Fruit fly (Drosophila melanogaster) whole organism, embryonic: ENCODE results near the gene Frmd5.
A peak's percentile ranks its signal among the peaks of the same experiment; 100 is the strongest.

Source experiments
- Atf-2 ChIP-seq: fragments of 200-800 bp; sonication (Bioruptor generic); optimal IDR thresholded peaks from 2 replicates; lab custom pipeline; 2016; ENCODE audit warnings: missing biosample characterization, missing genetic modification characterization
- BEAF-32 ChIP-seq: fragments of 200-800 bp; sonication (Bioruptor generic); optimal IDR thresholded peaks from 3 replicates; lab custom pipeline; 2017; ENCODE audit warnings: missing biosample characterization, missing genetic modification characterization, mild to moderate bottlenecking, moderate library complexity, missing genetic modification reagents
- Bteb2 ChIP-seq: fragments of 200-800 bp; sonication (Bioruptor generic); optimal IDR thresholded peaks from 2 replicates; lab custom pipeline; 2016; ENCODE audit warnings: missing biosample characterization, missing genetic modification characterization
- CG1024 ChIP-seq: fragments of 200-800 bp; sonication (Bioruptor generic); IDR thresholded peaks from 2 replicates; pipeline ENCODE4 v1.3.6; 2022; ENCODE audit warnings: missing biosample characterization, missing genetic modification characterization
- CG12391 ChIP-seq: fragments of 200-800 bp; sonication (Bioruptor generic); optimal IDR thresholded peaks from 3 replicates; lab custom pipeline; 2018; ENCODE audit warnings: missing biosample characterization, mild to moderate bottlenecking, missing genetic modification characterization, moderate library complexity
- CG12659 ChIP-seq: fragments of 200-800 bp; sonication (Bioruptor generic); optimal IDR thresholded peaks from 3 replicates; lab custom pipeline; 2017; ENCODE audit warnings: mild to moderate bottlenecking, missing biosample characterization, missing genetic modification reagents, missing genetic modification characterization
- CG15514 ChIP-seq: fragments of 200-800 bp; sonication (Bioruptor generic); optimal IDR thresholded peaks from 3 replicates; lab custom pipeline; 2017; ENCODE audit warnings: missing biosample characterization, missing genetic modification characterization, mild to moderate bottlenecking, moderate library complexity, missing genetic modification reagents
- CG15696 ChIP-seq: fragments of 200-800 bp; sonication (Bioruptor generic); optimal IDR thresholded peaks from 2 replicates; lab custom pipeline; 2019; ENCODE audit warnings: missing biosample characterization, mild to moderate bottlenecking, missing genetic modification characterization, moderate library complexity
- CG1603 ChIP-seq: fragments of 200-800 bp; sonication (Bioruptor generic); optimal IDR thresholded peaks from 2 replicates; lab custom pipeline; 2019; ENCODE audit warnings: missing biosample characterization, mild to moderate bottlenecking, missing genetic modification characterization, moderate library complexity
- CG17186 ChIP-seq: fragments of 200-800 bp; sonication (Bioruptor generic); optimal IDR thresholded peaks from 3 replicates; lab custom pipeline; 2017; ENCODE audit warnings: missing biosample characterization, missing genetic modification reagents, missing genetic modification characterization
- CG17829 ChIP-seq: fragments of 200-800 bp; optimal IDR thresholded peaks from 2 replicates; lab custom pipeline; 2019; ENCODE audit warnings: missing biosample characterization, mild to moderate bottlenecking, missing genetic modification characterization, moderate library complexity
- CG17912 ChIP-seq: fragments of 200-800 bp; sonication (Bioruptor generic); optimal IDR thresholded peaks from 2 replicates; lab custom pipeline; 2018; ENCODE audit warnings: missing biosample characterization, mild to moderate bottlenecking, missing genetic modification characterization
- CG2116 ChIP-seq: fragments of 200-800 bp; sonication (Bioruptor generic); optimal IDR thresholded peaks from 3 replicates; lab custom pipeline; 2018; ENCODE audit warnings: missing biosample characterization, mild to moderate bottlenecking, missing genetic modification characterization
- CG2712 ChIP-seq: fragments of 200-800 bp; optimal IDR thresholded peaks from 3 replicates; lab custom pipeline; 2019; ENCODE audit warnings: missing biosample characterization, mild to moderate bottlenecking, missing genetic modification characterization, moderate library complexity
- CG30020 ChIP-seq: fragments of 200-800 bp; optimal IDR thresholded peaks from 2 replicates; lab custom pipeline; 2019; ENCODE audit warnings: missing biosample characterization, mild to moderate bottlenecking, missing genetic modification characterization, moderate library complexity
- CG3065 ChIP-seq: fragments of 200-800 bp; sonication (Bioruptor generic); optimal IDR thresholded peaks from 2 replicates; lab custom pipeline; 2016; ENCODE audit warnings: missing biosample characterization, missing genetic modification characterization
- CG32767 ChIP-seq: fragments of 200-800 bp; sonication (Bioruptor generic); IDR thresholded peaks from 2 replicates; pipeline ENCODE4 v1.3.6; 2022; ENCODE audit warnings: missing biosample characterization, missing genetic modification characterization
- CG34422 ChIP-seq: fragments of 200-800 bp; sonication (Bioruptor generic); IDR thresholded peaks from 3 replicates; pipeline ENCODE4 v1.3.6; 2022; ENCODE audit warnings: missing biosample characterization, missing genetic modification characterization
- CG3995 ChIP-seq: fragments of 200-800 bp; sonication (Bioruptor generic); optimal IDR thresholded peaks from 3 replicates; lab custom pipeline; 2016; ENCODE audit warnings: missing biosample characterization, missing genetic modification characterization
- CG4730 ChIP-seq: fragments of 200-800 bp; sonication (Bioruptor generic); IDR thresholded peaks from 2 replicates; pipeline ENCODE4 v1.3.6; 2022; ENCODE audit warnings: missing biosample characterization, missing genetic modification characterization
- CG5180 ChIP-seq: fragments of 200-800 bp; sonication (Bioruptor generic); optimal IDR thresholded peaks from 3 replicates; lab custom pipeline; 2017; ENCODE audit warnings: missing biosample characterization, missing genetic modification characterization, mild to moderate bottlenecking, moderate library complexity, missing genetic modification reagents
- CG7271 ChIP-seq: fragments of 200-800 bp; sonication (Bioruptor generic); optimal IDR thresholded peaks from 2 replicates; lab custom pipeline; 2018; ENCODE audit warnings: missing biosample characterization, mild to moderate bottlenecking, missing genetic modification characterization, moderate library complexity
- CG7357 ChIP-seq: fragments of 200-800 bp; sonication (Bioruptor generic); IDR thresholded peaks from 3 replicates; pipeline ENCODE4 v1.3.6; 2022; ENCODE audit warnings: missing biosample characterization, missing genetic modification characterization
- CG9932 ChIP-seq: fragments of 200-800 bp; sonication (Bioruptor generic); IDR thresholded peaks from 2 replicates; pipeline ENCODE4 v1.3.6; 2022; ENCODE audit warnings: missing biosample characterization, missing genetic modification characterization
- HmgZ ChIP-seq: fragments of 200-800 bp; sonication (Bioruptor generic); optimal IDR thresholded peaks from 2 replicates; lab custom pipeline; 2018; ENCODE audit warnings: missing biosample characterization, mild to moderate bottlenecking, missing genetic modification characterization
- Med ChIP-seq: fragments of 200-800 bp; sonication (Bioruptor generic); peaks from one replicate; lab custom pipeline; 2016; ENCODE audit warnings: missing biosample characterization, missing genetic modification characterization, mild to moderate bottlenecking, inconsistent platforms, moderate library complexity
- Meics ChIP-seq: fragments of 200-800 bp; sonication (Bioruptor generic); optimal IDR thresholded peaks from 2 replicates; lab custom pipeline; 2017; ENCODE audit warnings: missing biosample characterization, mild to moderate bottlenecking, missing genetic modification characterization
- Nf-YC ChIP-seq: fragments of 200-800 bp; optimal IDR thresholded peaks from 3 replicates; lab custom pipeline; 2019; ENCODE audit warnings: missing biosample characterization, mild to moderate bottlenecking, missing genetic modification characterization, moderate library complexity
- PHDP ChIP-seq: fragments of 200-800 bp; sonication (Bioruptor generic); optimal IDR thresholded peaks from 3 replicates; lab custom pipeline; 2018; ENCODE audit warnings: missing biosample characterization, mild to moderate bottlenecking, missing genetic modification characterization, moderate library complexity
- Rx ChIP-seq: fragments of 200-800 bp; sonication (Bioruptor generic); IDR thresholded peaks from 2 replicates; pipeline ENCODE4 v1.3.6; 2022; ENCODE audit warnings: missing biosample characterization, missing genetic modification characterization
- Scr ChIP-seq: fragments of 200-800 bp; sonication (Bioruptor generic); IDR thresholded peaks from 2 replicates; pipeline ENCODE4 v1.3.6; 2022; ENCODE audit warnings: missing biosample characterization, missing genetic modification characterization; ENCODE audit not compliant: partially characterized antibody
- Stat92E ChIP-seq, 3 experiments: fragments of >200 bp in 2 of 3; fragments of 200-800 bp in 1 of 3; sonication (Bioruptor generic) in 1 of 3; optimal IDR thresholded peaks; 2 replicates each; lab custom pipeline; 2017 to 2019; ENCODE audit warnings: missing biosample characterization in 3 of 3, missing genetic modification characterization in 3 of 3, mild to moderate bottlenecking in 1 of 3, moderate library complexity in 1 of 3
- Xbp1 ChIP-seq: fragments of 200-800 bp; sonication (Bioruptor generic); optimal IDR thresholded peaks from 3 replicates; lab custom pipeline; 2016; ENCODE audit warnings: missing biosample characterization, mild to moderate bottlenecking, missing genetic modification characterization
- YL-1 ChIP-seq: fragments of 200-800 bp; sonication (Bioruptor generic); optimal IDR thresholded peaks from 3 replicates; lab custom pipeline; 2017; ENCODE audit warnings: missing biosample characterization, mild to moderate bottlenecking, missing genetic modification characterization
- amos ChIP-seq: fragments of 200-800 bp; sonication (Bioruptor generic); IDR thresholded peaks from 2 replicates; pipeline ENCODE4 v1.3.6; 2022; ENCODE audit warnings: missing biosample characterization, missing genetic modification characterization; ENCODE audit not compliant: partially characterized antibody
- ash1 ChIP-seq: fragments of 200-800 bp; sonication (Bioruptor generic); optimal IDR thresholded peaks from 2 replicates; lab custom pipeline; 2018; ENCODE audit warnings: missing biosample characterization, mild to moderate bottlenecking, missing genetic modification characterization
- cg ChIP-seq: fragments of 200-800 bp; sonication (Bioruptor generic); optimal IDR thresholded peaks from 3 replicates; lab custom pipeline; 2019; ENCODE audit warnings: missing biosample characterization, mild to moderate bottlenecking, missing genetic modification characterization, moderate library complexity
- crp ChIP-seq, 2 experiments: fragments of 200-800 bp; sonication (Bioruptor generic); optimal IDR thresholded peaks; 2 replicates in 1 of 2; 3 replicates in 1 of 2; lab custom pipeline; 2017; ENCODE audit warnings: missing biosample characterization in 2 of 2, missing genetic modification characterization in 2 of 2, mild to moderate bottlenecking in 1 of 2, moderate library complexity in 1 of 2
- dpn ChIP-seq, 2 experiments: fragments of 200-800 bp; sonication (Bioruptor generic); optimal IDR thresholded peaks; 3 replicates each; lab custom pipeline; 2016; ENCODE audit warnings: missing biosample characterization in 2 of 2, missing genetic modification characterization in 2 of 2
- en ChIP-seq: fragments of 200-800 bp; sonication (Bioruptor generic); optimal IDR thresholded peaks from 2 replicates; lab custom pipeline; 2016; ENCODE audit warnings: missing biosample characterization, missing genetic modification characterization
- lbe ChIP-seq: fragments of 200-800 bp; sonication (Bioruptor generic); optimal IDR thresholded peaks from 2 replicates; lab custom pipeline; 2016; ENCODE audit warnings: missing biosample characterization, mild to moderate bottlenecking, missing genetic modification characterization
- pzg ChIP-seq: fragments of 200-800 bp; sonication (Bioruptor generic); optimal IDR thresholded peaks from 3 replicates; lab custom pipeline; 2018; ENCODE audit warnings: missing biosample characterization, mild to moderate bottlenecking, missing genetic modification characterization, moderate library complexity
- shn ChIP-seq: fragments of 200-800 bp; sonication (Bioruptor generic); optimal IDR thresholded peaks from 3 replicates; lab custom pipeline; 2016; ENCODE audit warnings: missing biosample characterization, missing genetic modification characterization
- trem ChIP-seq: fragments of 200-800 bp; optimal IDR thresholded peaks from 3 replicates; lab custom pipeline; 2019; ENCODE audit warnings: missing biosample characterization, mild to moderate bottlenecking, missing genetic modification characterization, moderate library complexity

The Frmd5 gene

dm6 chr2L:10366525-10366924, 22.3 kb downstream of the Frmd5 start, which contains the start of gene CG5056 (continued):
- no peak for TF ChIP-seq CG4730 (GFP tag; lab: Robert Waterston, UW)
- peak; percentile 88 for TF ChIP-seq pzg (GFP tag; lab: Kevin White, UChicago)
- peak; percentile 63 for TF ChIP-seq CG2712 (tag; lab: Kevin White, UChicago)
- peak; percentile 62 for TF ChIP-seq HmgZ (tag; lab: Kevin White, UChicago)
- TF ChIP-seq CG2116 (GFP tag; lab: Kevin White, UChicago): peak; percentile 56
- TF ChIP-seq CG12659 (GFP tag; lab: Kevin White, UChicago): peak; percentile 75
- peak; percentile 75 for TF ChIP-seq CG32767
- peak; percentile 78 for TF ChIP-seq YL-1 (GFP tag; lab: Kevin White, UChicago)
- peak; percentile 47 for TF ChIP-seq CG17829
- no peak for TF ChIP-seq ash1
- peak; percentile 19 for TF ChIP-seq CG17912 (GFP tag; lab: Kevin White, UChicago)
- TF ChIP-seq shn (GFP tag; lab: Kevin White, UChicago): no peak
- TF ChIP-seq CG1603: peak; percentile 100
- TF ChIP-seq CG3995: peak; percentile 7
- TF ChIP-seq Nf-YC (tag; lab: Kevin White, UChicago): peak; percentile 53
- TF ChIP-seq CG9932 (GFP tag; lab: Robert Waterston, UW): peak; percentile 36; the same call in 1 of the 2 replicates
- TF ChIP-seq Med (GFP tag; lab: Kevin White, UChicago): peak; percentile 78
- TF ChIP-seq CG12391 (tag; lab: Kevin White, UChicago): peak; percentile 47
- TF ChIP-seq Xbp1: peak; percentile 28
- peak; percentile 31 for TF ChIP-seq CG15514 (GFP tag; lab: Kevin White, UChicago)
- TF ChIP-seq CG34422 (GFP tag; lab: Robert Waterston, UW): no peak
- TF ChIP-seq CG15696 (tag; lab: Kevin White, UChicago): peak; percentile 18
- TF ChIP-seq amos: peak; percentile 10; the same call in 1 of the 2 replicates
- no peak for TF ChIP-seq Meics (GFP tag; lab: Kevin White, UChicago)
- TF ChIP-seq CG7271 (tag; lab: Kevin White, UChicago): peak; percentile 11
- TF ChIP-seq Bteb2: no peak
- TF ChIP-seq dpn (GFP tag; optimal IDR thresholded peaks at IDR 0.05; lab: Kevin White, UChicago): peak in 1 of 2 experiments; percentile 31
- peak; percentile 18 for TF ChIP-seq PHDP (tag; lab: Kevin White, UChicago)
- peak; percentile 21 for TF ChIP-seq lbe (GFP tag; lab: Kevin White, UChicago)
- TF ChIP-seq crp (GFP tag; optimal IDR thresholded peaks at IDR 0.05; lab: Kevin White, UChicago): peak in 1 of 2 experiments; percentile 66
- TF ChIP-seq en (GFP tag; lab: Kevin White, UChicago): no peak
- peak in 1 of 3 experiments; percentile 77 for TF ChIP-seq Stat92E (GFP tag; optimal IDR thresholded peaks at IDR 0.05; lab: Kevin White, UChicago)
- peak; percentile 44 for TF ChIP-seq BEAF-32
- TF ChIP-seq CG17186: peak; percentile 48
- peak; percentile 64 for TF ChIP-seq cg (GFP tag; lab: Kevin White, UChicago)
- TF ChIP-seq Atf-2 (GFP tag; lab: Kevin White, UChicago): no peak
- TF ChIP-seq Scr: peak; percentile 26; the same call in 1 of the 2 replicates
- peak; percentile 69 for TF ChIP-seq trem (tag; lab: Kevin White, UChicago)
- no peak for TF ChIP-seq CG5180 (GFP tag; lab: Kevin White, UChicago)
- no peak for TF ChIP-seq CG7357
- no peak for TF ChIP-seq Rx
- TF ChIP-seq CG3065 (GFP tag; lab: Kevin White, UChicago): no peak
- TF ChIP-seq CG1024 (GFP tag; lab: Robert Waterston, UW): peak; percentile 93
- TF ChIP-seq CG30020: peak; percentile 100
